Worm (Caenorhabditis elegans): ENCODE measurements around the gene F18E3.12.

- TF ChIP-seq lsy-2 (tag; optimal IDR thresholded peaks at IDR 0.05), result no peak
- TF ChIP-seq mls-2 (tag; optimal IDR thresholded peaks at IDR 0.05), result no peak
- TF ChIP-seq mab-5 (tag; optimal IDR thresholded peaks at IDR 0.05), result no peak
- no peak for TF ChIP-seq blmp-1 (tag; optimal IDR thresholded peaks at IDR 0.05)
- TF ChIP-seq snpc-4 (tag; optimal IDR thresholded peaks at IDR 0.05), result no peak
- TF ChIP-seq nhr-237 (tag; optimal IDR thresholded peaks at IDR 0.05), result no peak
- no peak for TF ChIP-seq nhr-2 (tag; optimal IDR thresholded peaks at IDR 0.05)
- no peak for TF ChIP-seq ztf-11 (tag; optimal IDR thresholded peaks at IDR 0.05)
- no peak for TF ChIP-seq pha-4 (tag; optimal IDR thresholded peaks at IDR 0.05)
- TF ChIP-seq nhr-28 (tag; optimal IDR thresholded peaks at IDR 0.05), result no peak
- TF ChIP-seq M03D4.4 (tag; optimal IDR thresholded peaks at IDR 0.05), result no peak
- no peak for TF ChIP-seq tbx-8 (GFP tag; optimal IDR thresholded peaks at IDR 0.05)
- no peak for TF ChIP-seq nhr-12 (tag; optimal IDR thresholded peaks at IDR 0.05)
- no peak for TF ChIP-seq unc-62 (GFP tag; optimal IDR thresholded peaks at IDR 0.05)
Measured at ce11 chrV:7428880-7429279, 14.1 kb downstream of the F18E3.12 start, which contains the start of gene srw-69.

Data from whole organism, mixed stage, embryonic.